Fruit fly (Drosophila melanogaster) S2 (cell line): Measurements from ENCODE around the gene CG32532.

Experiments used
- CG8478 ChIP-seq: fragments of >200 bp; optimal IDR thresholded peaks from 2 replicates; lab custom pipeline; 2018
- CTCF ChIP-seq, 2 experiments: fragments of >200 bp; optimal IDR thresholded peaks; 2 replicates each; lab custom pipeline; 2018

dm6 chrX:19579648-19580301 lies 32.5 kb upstream of the CG32532 start, which contains the start of gene Tao:
- no peak for TF ChIP-seq CG8478 (lab: Kevin White, UChicago)
- TF ChIP-seq CTCF (optimal IDR thresholded peaks at IDR 0.05; lab: Kevin White, UChicago) = no peak
